Worm (Caenorhabditis elegans): ENCODE results near the gene arp-6.

DNA sequence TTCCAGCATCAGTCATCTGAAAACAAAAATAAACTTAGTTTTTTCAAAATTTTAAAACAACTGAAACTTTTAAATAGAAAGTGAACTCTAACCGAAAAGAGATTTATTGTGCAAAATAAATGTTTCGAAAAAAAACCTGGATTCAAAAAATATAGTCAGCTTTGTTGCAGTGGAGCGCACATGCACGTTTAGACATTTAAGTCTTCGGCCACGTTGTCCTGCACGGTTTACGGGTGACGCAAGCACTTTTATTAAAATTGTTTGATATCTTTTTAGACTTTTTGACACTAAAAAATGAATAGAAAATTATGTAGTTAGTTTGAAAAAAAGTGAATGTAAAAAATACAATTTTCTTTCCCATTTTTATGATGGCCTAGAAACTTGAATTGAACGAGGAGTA lies 2.3 kb upstream of the arp-6 start, which contains the start of the genes ubh-4 and algn-6:
- no peak for TF ChIP-seq ceh-82 (tag; optimal IDR thresholded peaks at IDR 0.05)
- TF ChIP-seq tlp-1 (tag; optimal IDR thresholded peaks at IDR 0.05): no peak
- no peak for TF ChIP-seq fkh-10 (GFP tag; optimal IDR thresholded peaks at IDR 0.05)
- no peak for TF ChIP-seq lin-39 (tag; optimal IDR thresholded peaks at IDR 0.05)
- TF ChIP-seq vab-15 (tag; optimal IDR thresholded peaks at IDR 0.05): peak; percentile 6

Data from whole organism, L1 larva.